Fruit fly (Drosophila melanogaster) whole organism: ENCODE measurements around the gene CG12483.

ENCODE experiments used
- CG8478 ChIP-seq: fragments of >200 bp; optimal IDR thresholded peaks from 2 replicates; lab custom pipeline; 2018; ENCODE audit warnings: inconsistent platforms
- EcR ChIP-seq, 2 experiments: fragments of >200 bp; optimal IDR thresholded peaks; 2 replicates each; lab custom pipeline; 2017; ENCODE audit warnings: missing biosample characterization in 2 of 2, missing genetic modification characterization in 2 of 2, missing genetic modification reagents in 2 of 2
- pan ChIP-seq: fragments of >200 bp; optimal IDR thresholded peaks from 2 replicates; lab custom pipeline; 2017
- psq ChIP-seq: fragments of >200 bp; optimal IDR thresholded peaks from 2 replicates; lab custom pipeline; 2017

dm6 chr3L:123784-124479, 25.8 kb upstream of the CG12483 start:
- no peak for TF ChIP-seq psq (lab: Kevin White, UChicago)
- TF ChIP-seq pan (lab: Kevin White, UChicago): no peak
- TF ChIP-seq EcR (GFP tag; optimal IDR thresholded peaks at IDR 0.05; lab: Kevin White, UChicago): no peak
- TF ChIP-seq CG8478 (lab: Kevin White, UChicago): no peak
